Worm (Caenorhabditis elegans) whole organism, young adult: ENCODE data around the gene R02E4.1.

Experiments used
- B0261.1 ChIP-seq: sonication (generic microtip); optimal IDR thresholded peaks from 2 replicates; lab custom pipeline; 2016; ENCODE audit warnings: mild to moderate bottlenecking, missing genetic modification characterization, moderate library complexity, missing compliant biosample characterization
- C06A6.2 ChIP-seq: fragments of 200-800 bp; sonication (Bioruptor generic); conservative IDR thresholded peaks from 2 replicates; pipeline ENCODE4 v1.3.6; 2022; ENCODE audit warnings: missing genetic modification characterization, missing compliant biosample characterization
- F22D6.2 ChIP-seq: sonication (generic microtip); optimal IDR thresholded peaks from 2 replicates; lab custom pipeline; 2016; ENCODE audit warnings: mild to moderate bottlenecking, missing genetic modification characterization, missing compliant biosample characterization
- K11D2.4 ChIP-seq: fragments of 200-800 bp; sonication (Bioruptor generic); IDR thresholded peaks from 2 replicates; pipeline ENCODE4 v1.3.6; 2022; ENCODE audit warnings: missing genetic modification reagents, missing genetic modification characterization, missing compliant biosample characterization
- K12H6.12 ChIP-seq: fragments of 200-800 bp; sonication (Bioruptor generic); optimal IDR thresholded peaks from 2 replicates; lab custom pipeline; 2018; ENCODE audit warnings: mild to moderate bottlenecking, missing genetic modification characterization, missing compliant biosample characterization
- T26A5.8 ChIP-seq: sonication (generic microtip); optimal IDR thresholded peaks from 2 replicates; lab custom pipeline; 2016; ENCODE audit warnings: missing genetic modification characterization, missing compliant biosample characterization
- Y53G8AR.9 ChIP-seq: fragments of 200-800 bp; sonication (Bioruptor generic); conservative IDR thresholded peaks from 2 replicates; pipeline ENCODE4 v1.3.6; 2022; ENCODE audit warnings: missing genetic modification reagents, missing genetic modification characterization, missing compliant biosample characterization
- Y95B8A.8 ChIP-seq: fragments of 200-800 bp; sonication (Bioruptor generic); IDR thresholded peaks from 2 replicates; pipeline ENCODE4 v1.3.6; 2022; ENCODE audit warnings: missing genetic modification reagents, missing genetic modification characterization, missing compliant biosample characterization
- ZK185.1 ChIP-seq: sonication (generic microtip); optimal IDR thresholded peaks from 2 replicates; lab custom pipeline; 2016; ENCODE audit warnings: mild to moderate bottlenecking, missing genetic modification characterization, missing compliant biosample characterization; ENCODE audit not compliant: poor library complexity, severe bottlenecking
- ama-1 ChIP-seq, 3 experiments: fragments of 150-350 bp in 1 of 3; sonication (generic microtip) in 2 of 3; optimal IDR thresholded peaks; 2 replicates each; lab custom pipeline; 2014 to 2018; ENCODE audit warnings: missing biosample characterization in 2 of 3, missing genetic modification characterization in 2 of 3, missing genetic modification reagents in 2 of 3
- cebp-1 ChIP-seq, 2 experiments: fragments of 200-800 bp in 1 of 2; sonication (Bioruptor generic) in 1 of 2; sonication (generic microtip) in 1 of 2; IDR thresholded peaks in 1 of 2; optimal IDR thresholded peaks in 1 of 2; 2 replicates each; pipeline versions ENCODE4 v1.3.6 to Lab custom; 2017 to 2022; ENCODE audit warnings: missing compliant biosample characterization in 2 of 2, missing genetic modification characterization in 2 of 2, mild to moderate bottlenecking in 1 of 2, missing genetic modification reagents in 1 of 2, moderate library complexity in 1 of 2
- ceh-40 ChIP-seq: fragments of 200-800 bp; sonication (Bioruptor generic); IDR thresholded peaks from 2 replicates; pipeline ENCODE4 v1.3.6; 2022; ENCODE audit warnings: missing genetic modification characterization, missing compliant biosample characterization
- ceh-79 ChIP-seq: sonication (generic microtip); optimal IDR thresholded peaks from 2 replicates; lab custom pipeline; 2017; ENCODE audit warnings: mild to moderate bottlenecking, missing genetic modification characterization, missing compliant biosample characterization
- chd-7 ChIP-seq: sonication (generic microtip); optimal IDR thresholded peaks from 2 replicates; lab custom pipeline; 2016; ENCODE audit warnings: mild to moderate bottlenecking, missing genetic modification characterization, moderate library complexity, missing compliant biosample characterization
- die-1 ChIP-seq: sonication (generic microtip); optimal IDR thresholded peaks from 2 replicates; lab custom pipeline; 2016; ENCODE audit warnings: missing genotype, mild to moderate bottlenecking, missing genetic modification characterization, missing compliant biosample characterization
- dox-1 ChIP-seq: fragments of 200-800 bp; sonication (Bioruptor generic); IDR thresholded peaks from 2 replicates; pipeline ENCODE4 v1.3.6; 2022; ENCODE audit warnings: missing genetic modification reagents, missing genetic modification characterization, missing compliant biosample characterization
- efl-1 ChIP-seq: fragments of 150-350 bp; optimal IDR thresholded peaks from 2 replicates; lab custom pipeline; 2014; ENCODE audit warnings: missing biosample characterization, missing genetic modification reagents, missing genetic modification characterization
- egl-44 ChIP-seq: fragments of 200-800 bp; sonication (Bioruptor generic); IDR thresholded peaks from 2 replicates; pipeline ENCODE4 v1.3.6; 2022; ENCODE audit warnings: missing genetic modification reagents, missing genetic modification characterization, missing compliant biosample characterization
- ekl-4 ChIP-seq: fragments of 200-800 bp; sonication (Bioruptor generic); IDR thresholded peaks from 2 replicates; pipeline ENCODE4 v1.3.6; 2022; ENCODE audit warnings: missing genetic modification reagents, missing genetic modification characterization, missing compliant biosample characterization
- gei-17 ChIP-seq: fragments of 200-800 bp; sonication (Bioruptor generic); optimal IDR thresholded peaks from 2 replicates; lab custom pipeline; 2018; ENCODE audit warnings: mild to moderate bottlenecking, missing genetic modification characterization, missing compliant biosample characterization
- hlh-12 ChIP-seq: sonication (generic microtip); optimal IDR thresholded peaks from 2 replicates; lab custom pipeline; 2016; ENCODE audit warnings: missing genetic modification characterization, missing compliant biosample characterization
- hrde-1 ChIP-seq: sonication (generic microtip); optimal IDR thresholded peaks from 2 replicates; lab custom pipeline; 2016; ENCODE audit warnings: missing genetic modification characterization, mild to moderate bottlenecking, missing compliant biosample characterization, moderate library complexity, missing genotype, missing genetic modification reagents, borderline replicate concordance
- let-607 ChIP-seq, 2 experiments: fragments of 200-800 bp in 1 of 2; sonication (Bioruptor generic) in 1 of 2; sonication (generic microtip) in 1 of 2; optimal IDR thresholded peaks; 2 replicates each; lab custom pipeline; 2016 to 2018; ENCODE audit warnings: mild to moderate bottlenecking in 2 of 2, missing compliant biosample characterization in 2 of 2, missing genetic modification characterization in 2 of 2, moderate library complexity in 2 of 2, missing genotype in 1 of 2
- lin-26 ChIP-seq: fragments of 200-800 bp; sonication (Bioruptor generic); IDR thresholded peaks from 2 replicates; pipeline ENCODE4 v1.3.6; 2022; ENCODE audit warnings: missing genetic modification reagents, missing genetic modification characterization, missing compliant biosample characterization
- lin-35 ChIP-seq, 3 experiments: fragments of 150-350 bp in 2 of 3; sonication (generic microtip) in 1 of 3; optimal IDR thresholded peaks; 2 replicates each; lab custom pipeline; 2014 to 2018; ENCODE audit warnings: missing biosample characterization in 3 of 3, missing genetic modification characterization in 3 of 3, missing genetic modification reagents in 3 of 3
- madf-3 ChIP-seq: fragments of 200-800 bp; sonication (Bioruptor generic); IDR thresholded peaks from 2 replicates; pipeline ENCODE4 v1.3.6; 2022; ENCODE audit warnings: missing genetic modification reagents, missing genetic modification characterization, missing compliant biosample characterization
- nfya-1 ChIP-seq: sonication (generic microtip); optimal IDR thresholded peaks from 2 replicates; lab custom pipeline; 2017; ENCODE audit warnings: antibody characterized with exemption, missing compliant biosample characterization, missing genetic modification characterization, borderline replicate concordance; ENCODE audit not compliant: insufficient read depth
- nhr-27 ChIP-seq: fragments of 200-800 bp; sonication (Bioruptor generic); optimal IDR thresholded peaks from 2 replicates; lab custom pipeline; 2018; ENCODE audit warnings: mild to moderate bottlenecking, missing genetic modification characterization, moderate library complexity, missing compliant biosample characterization
- nhr-80 ChIP-seq: sonication (generic microtip); optimal IDR thresholded peaks from 2 replicates; lab custom pipeline; 2016; ENCODE audit warnings: missing genetic modification characterization, missing compliant biosample characterization
- nhr-90 ChIP-seq: sonication (generic microtip); optimal IDR thresholded peaks from 2 replicates; lab custom pipeline; 2016; ENCODE audit warnings: missing genotype, mild to moderate bottlenecking, missing genetic modification characterization, missing compliant biosample characterization
- rec-8 ChIP-seq, 2 experiments: sonication (generic microtip); optimal IDR thresholded peaks; 2 replicates each; lab custom pipeline; 2016; ENCODE audit warnings: mild to moderate bottlenecking in 2 of 2, missing genetic modification characterization in 2 of 2, missing genetic modification reagents in 2 of 2, missing genotype in 2 of 2, missing biosample characterization in 1 of 2, missing compliant biosample characterization in 1 of 2, moderate library complexity in 1 of 2
- rpc-1 ChIP-seq, 2 experiments: fragments of 150-350 bp in 1 of 2; sonication (generic microtip) in 1 of 2; optimal IDR thresholded peaks; 2 replicates each; lab custom pipeline; 2014 to 2018; ENCODE audit warnings: missing biosample characterization in 1 of 2, missing genetic modification characterization in 1 of 2, missing genetic modification reagents in 1 of 2, missing genotype in 1 of 2
- snpc-1.3 ChIP-seq: sonication (generic microtip); optimal IDR thresholded peaks from 2 replicates; lab custom pipeline; 2017; ENCODE audit warnings: missing genetic modification characterization, mild to moderate bottlenecking, missing compliant biosample characterization, antibody characterized with exemption, moderate library complexity, missing genotype, missing genetic modification reagents; ENCODE audit not compliant: insufficient read depth
- snpc-4 ChIP-seq, 5 experiments: fragments of 150-350 bp in 1 of 5; sonication (generic microtip) in 4 of 5; optimal IDR thresholded peaks; 2 replicates each; lab custom pipeline; 2014 to 2018; ENCODE audit warnings: missing genetic modification characterization in 5 of 5, missing biosample characterization in 3 of 5, antibody characterized with exemption in 2 of 5, mild to moderate bottlenecking in 2 of 5, missing compliant biosample characterization in 2 of 5, missing genotype in 2 of 5, moderate library complexity in 2 of 5, missing genetic modification reagents in 1 of 5
- somi-1 ChIP-seq: fragments of 200-800 bp; sonication (Bioruptor generic); optimal IDR thresholded peaks from 2 replicates; lab custom pipeline; 2018; ENCODE audit warnings: mild to moderate bottlenecking, missing genetic modification characterization, missing compliant biosample characterization
- tbp1 ChIP-seq: fragments of 200-800 bp; sonication (Bioruptor generic); optimal IDR thresholded peaks from 2 replicates; lab custom pipeline; 2018; ENCODE audit warnings: mild to moderate bottlenecking, missing genetic modification characterization, missing compliant biosample characterization
- tlf-1 ChIP-seq: fragments of 200-800 bp; sonication (Bioruptor generic); optimal IDR thresholded peaks from 2 replicates; lab custom pipeline; 2018; ENCODE audit warnings: mild to moderate bottlenecking, missing genetic modification characterization, missing compliant biosample characterization
- unc-62 ChIP-seq: fragments of 150-350 bp; optimal IDR thresholded peaks from 2 replicates; lab custom pipeline; 2014; ENCODE audit warnings: missing biosample characterization, missing genetic modification reagents, missing genetic modification characterization
- ztf-3 ChIP-seq: fragments of 200-800 bp; sonication (Bioruptor generic); optimal IDR thresholded peaks from 2 replicates; lab custom pipeline; 2018; ENCODE audit warnings: mild to moderate bottlenecking, missing genetic modification characterization, missing compliant biosample characterization
- ztf-6 ChIP-seq: fragments of 200-800 bp; sonication (Bioruptor generic); IDR thresholded peaks from 2 replicates; pipeline ENCODE4 v1.3.6; 2022; ENCODE audit warnings: missing genetic modification reagents, missing genetic modification characterization, missing compliant biosample characterization

R02E4.1 gene

ce11 chrX:4143260-4144018 is 39.1 kb upstream of the R02E4.1 start:
- no peak for TF ChIP-seq ztf-6 (GFP tag; lab: Robert Waterston, UW)
- no peak for TF ChIP-seq cebp-1 (GFP tag; IDR thresholded peaks at IDR 0.05; lab: Robert Waterston, UW)
- TF ChIP-seq cebp-1 (tag; optimal IDR thresholded peaks at IDR 0.05; lab: Kevin White, UChicago) = peak; percentile 33
- peak; percentile 45 for TF ChIP-seq somi-1 (GFP tag; lab: Kevin White, UChicago)
- TF ChIP-seq dox-1 (GFP tag; lab: Robert Waterston, UW) = 0 out of 2 replicates have a peak, but pooled peaks have one; percentile 25

DNA sequence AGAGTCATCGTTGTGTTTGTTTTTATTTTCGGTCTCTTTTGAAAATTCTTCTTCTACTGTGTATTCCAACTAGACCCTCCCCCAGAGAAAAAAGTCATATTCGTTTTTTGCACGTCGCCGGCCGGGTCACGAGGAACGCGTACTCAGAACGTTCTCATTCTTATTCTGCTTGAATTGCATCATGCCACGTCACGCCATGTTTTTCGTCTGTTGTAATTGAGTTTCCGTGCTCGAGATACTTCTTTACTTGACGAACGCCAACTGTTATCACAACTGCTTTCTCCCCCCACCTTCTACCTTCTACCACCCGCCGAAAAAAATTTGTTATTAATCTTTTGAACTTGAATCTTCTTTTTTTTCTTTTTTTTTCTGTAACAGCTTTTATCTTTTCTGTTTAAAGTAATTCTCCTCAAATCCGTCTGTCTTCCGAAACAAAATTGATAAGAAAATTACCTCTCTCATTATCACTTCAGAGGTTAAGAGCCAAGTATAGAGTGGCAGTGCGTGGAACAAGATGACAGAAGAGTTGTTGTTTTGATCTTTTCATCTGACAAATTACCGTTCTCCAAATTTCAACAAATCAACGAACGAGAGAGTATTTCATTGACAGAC is 38.4 kb upstream of the R02E4.1 start:
- TF ChIP-seq nfya-1 (tag; lab: Kevin White, UChicago) (no peak), unc-62 (GFP tag; lab: Kevin White, UChicago) (peak; percentile 13), nhr-80 (tag; lab: Kevin White, UChicago) (peak; percentile 48), B0261.1 (tag; lab: Kevin White, UChicago) (no peak), rec-8 (tag; optimal IDR thresholded peaks at IDR 0.05; lab: Kevin White, UChicago) (no peak), nhr-27 (tag; lab: Kevin White, UChicago) (no peak), ZK185.1 (peak; percentile 16), ekl-4 (GFP tag; lab: Robert Waterston, UW) (peak; percentile 62), egl-44 (GFP tag; lab: Robert Waterston, UW) (no peak), efl-1 (GFP tag; lab: Kevin White, UChicago) (no peak), lin-35 (GFP tag; optimal IDR thresholded peaks at IDR 0.05; lab: Kevin White, UChicago) (peak in 1 of 3 experiments; percentile 22), ceh-40 (GFP tag; lab: Robert Waterston, UW) (no peak), K12H6.12 (tag; lab: Kevin White, UChicago) (peak; percentile 14), T26A5.8 (tag; lab: Kevin White, UChicago) (no peak), Y53G8AR.9 (GFP tag; lab: Robert Waterston, UW) (no peak), snpc-1.3 (tag; lab: Kevin White, UChicago) (no peak), hlh-12 (tag; lab: Kevin White, UChicago) (no peak), K11D2.4 (GFP tag; lab: Robert Waterston, UW) (peak; percentile 65), ceh-79 (no peak), hrde-1 (tag; lab: Kevin White, UChicago) (no peak), let-607 (tag; optimal IDR thresholded peaks at IDR 0.05; lab: Kevin White, UChicago) (peak in 1 of 2 experiments; percentile 34), ztf-3 (GFP tag; lab: Kevin White, UChicago) (no peak), Y95B8A.8 (GFP tag; lab: Robert Waterston, UW) (no peak), ama-1 (optimal IDR thresholded peaks at IDR 0.05; lab: Kevin White, UChicago) (peak; percentile 19), ama-1 (GFP tag; optimal IDR thresholded peaks at IDR 0.05; lab: Kevin White, UChicago) (no peak)

ce11 chrX:4142202-4142601 is 37.9 kb upstream of the R02E4.1 start:
- peak; percentile 17 for TF ChIP-seq die-1 (tag; lab: Kevin White, UChicago)
- TF ChIP-seq snpc-4 (GFP tag; optimal IDR thresholded peaks at IDR 0.05; lab: Kevin White, UChicago) = no peak
- TF ChIP-seq snpc-4 (tag; optimal IDR thresholded peaks at IDR 0.05; lab: Kevin White, UChicago) = peak in 2 of 4 experiments; percentile 49 to 57
- TF ChIP-seq K12H6.12 (tag; lab: Kevin White, UChicago) = peak; percentile 66
- no peak for TF ChIP-seq ama-1 (optimal IDR thresholded peaks at IDR 0.05; lab: Kevin White, UChicago)
- peak in 1 of 2 experiments; percentile 52 for TF ChIP-seq ama-1 (GFP tag; optimal IDR thresholded peaks at IDR 0.05; lab: Kevin White, UChicago)
- peak; percentile 51; the same call in 1 of the 2 replicates for TF ChIP-seq lin-26 (GFP tag; lab: Robert Waterston, UW)
- no peak for TF ChIP-seq rpc-1 (optimal IDR thresholded peaks at IDR 0.05; lab: Kevin White, UChicago)
- no peak for TF ChIP-seq rpc-1 (tag; optimal IDR thresholded peaks at IDR 0.05; lab: Kevin White, UChicago)
- TF ChIP-seq tlf-1 = peak; percentile 50
- peak; percentile 79 for TF ChIP-seq C06A6.2 (GFP tag; lab: Robert Waterston, UW)
- TF ChIP-seq F22D6.2 (tag; lab: Kevin White, UChicago) = peak; percentile 18
- peak; percentile 41 for TF ChIP-seq nhr-90 (tag; lab: Kevin White, UChicago)
- 0 out of 2 replicates have a peak, but pooled peaks have one; percentile 15 for TF ChIP-seq madf-3 (GFP tag; lab: Robert Waterston, UW)
- TF ChIP-seq chd-7 (tag; lab: Kevin White, UChicago) = peak; percentile 92
- TF ChIP-seq nhr-80 (tag; lab: Kevin White, UChicago) = peak; percentile 52
- TF ChIP-seq tbp1 (GFP tag; lab: Kevin White, UChicago) = peak; percentile 56
- peak; percentile 52 for TF ChIP-seq gei-17 (GFP tag; lab: Kevin White, UChicago)
